Fruit fly (Drosophila melanogaster) Kc167 (cell line): Measurements from ENCODE around the gene CG18641.

Experiments used
- Sin3A ChIP-seq: fragments of >200 bp; optimal IDR thresholded peaks from 2 replicates; lab custom pipeline; 2018; ENCODE audit warnings: missing external identifiers
- h ChIP-seq: fragments of >200 bp; optimal IDR thresholded peaks from 3 replicates; lab custom pipeline; 2018; ENCODE audit warnings: missing external identifiers
- insv ChIP-seq: fragments of >200 bp; optimal IDR thresholded peaks from 3 replicates; lab custom pipeline; 2018; ENCODE audit warnings: missing external identifiers
- psq ChIP-seq: fragments of >200 bp; optimal IDR thresholded peaks from 2 replicates; lab custom pipeline; 2017; ENCODE audit warnings: missing external identifiers

- TF ChIP-seq psq (no peak), insv (lab: Kevin White, UChicago) (no peak), h (lab: Kevin White, UChicago) (no peak), Sin3A (no peak)
Measured at dm6 chr2L:2417865-2418264, 2.7 kb upstream of the CG18641 start, which contains the start of gene CG34448.
